Worm (Caenorhabditis elegans): ENCODE measurements around the gene mdt-8.
A peak's percentile ranks its signal among the peaks of the same experiment; 100 is the strongest.

ce11 chrII:11542385-11542784, 8.8 kb upstream of the mdt-8 start, which contains the start of gene gtf-2E2:
- TF ChIP-seq alr-1 (tag; optimal IDR thresholded peaks at IDR 0.05) (no peak), lsy-2 (tag; optimal IDR thresholded peaks at IDR 0.05) (peak in 1 of 2 experiments; percentile 39), snpc-4 (tag; optimal IDR thresholded peaks at IDR 0.05) (no peak), fos-1 (tag; optimal IDR thresholded peaks at IDR 0.05) (peak; percentile 8), unc-55 (GFP tag; optimal IDR thresholded peaks at IDR 0.05) (peak; percentile 33), ZK546.5 (tag; optimal IDR thresholded peaks at IDR 0.05) (no peak), zag-1 (tag; optimal IDR thresholded peaks at IDR 0.05) (no peak), aly-2 (tag; optimal IDR thresholded peaks at IDR 0.05) (no peak), lin-11 (tag; optimal IDR thresholded peaks at IDR 0.05) (no peak), ama-1 (optimal IDR thresholded peaks at IDR 0.05) (peak; percentile 11)

Data from whole organism, L2 larva.